Fruit fly (Drosophila melanogaster): Measurements from ENCODE around the gene CG13005.
A peak's percentile ranks its signal among the peaks of the same experiment; 100 is the strongest.

CG13005 gene

dm6 chrX:16772882-16773827, 30.3 kb upstream of the CG13005 start (continued):
- TF ChIP-seq tup (GFP tag; optimal IDR thresholded peaks at IDR 0.05): peak; percentile 23
- TF ChIP-seq crol (GFP tag; IDR thresholded peaks at IDR 0.05): peak; percentile 27; the same call in 1 of the 2 replicates
- TF ChIP-seq CG13424 (tag; optimal IDR thresholded peaks at IDR 0.05): peak; percentile 51
- peak; percentile 72 for TF ChIP-seq CG4424 (GFP tag; optimal IDR thresholded peaks at IDR 0.05)
- TF ChIP-seq chm (GFP tag; IDR thresholded peaks at IDR 0.05): peak; percentile 81; the same call in 1 of the 2 replicates
- no peak for TF ChIP-seq CG9817 (tag; optimal IDR thresholded peaks at IDR 0.05)
- TF ChIP-seq CG18764 (GFP tag; optimal IDR thresholded peaks at IDR 0.05): peak; percentile 31
- peak; percentile 58 for TF ChIP-seq CG31441 (GFP tag; IDR thresholded peaks at IDR 0.05)
- peak; percentile 78 for TF ChIP-seq gce (GFP tag; IDR thresholded peaks at IDR 0.05)
- no peak for TF ChIP-seq CG34224 (GFP tag; IDR thresholded peaks at IDR 0.05; ENCODE audit: partially characterized antibody)
- TF ChIP-seq CG15011 (GFP tag; optimal IDR thresholded peaks at IDR 0.05): no peak
- peak; percentile 39; the same call in 1 of the 2 replicates for TF ChIP-seq CG9215 (GFP tag; IDR thresholded peaks at IDR 0.05)
- peak; percentile 89 for TF ChIP-seq zfh1 (GFP tag; IDR thresholded peaks at IDR 0.05)
- TF ChIP-seq CG14710 (tag; optimal IDR thresholded peaks at IDR 0.05): peak; percentile 64
- no peak for TF ChIP-seq CG7372 (GFP tag; IDR thresholded peaks at IDR 0.05)
- TF ChIP-seq CG8944 (GFP tag; optimal IDR thresholded peaks at IDR 0.05): peak; percentile 9
- TF ChIP-seq eve (GFP tag; optimal IDR thresholded peaks at IDR 0.05): peak; percentile 1 to 62
- TF ChIP-seq CG2129 (GFP tag; IDR thresholded peaks at IDR 0.05; ENCODE audit: partially characterized antibody): no peak
- peak; percentile 44 for TF ChIP-seq Max (GFP tag; optimal IDR thresholded peaks at IDR 0.05)
- TF ChIP-seq CG6654 (GFP tag; optimal IDR thresholded peaks at IDR 0.05): no peak
- peak; percentile 12 for TF ChIP-seq NC2β (GFP tag; optimal IDR thresholded peaks at IDR 0.05)
- TF ChIP-seq CG14441 (GFP tag; IDR thresholded peaks at IDR 0.05): peak; percentile 52
- no peak for TF ChIP-seq seq (GFP tag; IDR thresholded peaks at IDR 0.05)
- TF ChIP-seq gfzf (GFP tag; optimal IDR thresholded peaks at IDR 0.05): no peak
- TF ChIP-seq CG7786 (GFP tag; optimal IDR thresholded peaks at IDR 0.05): peak; percentile 39
- peak; percentile 9 for TF ChIP-seq trem (tag; optimal IDR thresholded peaks at IDR 0.05)
- TF ChIP-seq NK7.1 (GFP tag; optimal IDR thresholded peaks at IDR 0.05): peak; percentile 7
- TF ChIP-seq CG7556 (GFP tag; optimal IDR thresholded peaks at IDR 0.05): peak; percentile 17
- no peak for TF ChIP-seq Dip2 (GFP tag; IDR thresholded peaks at IDR 0.05)
- no peak for TF ChIP-seq CG13123 (GFP tag; optimal IDR thresholded peaks at IDR 0.05)
- TF ChIP-seq abd-A (tag; optimal IDR thresholded peaks at IDR 0.05): no peak
- TF ChIP-seq dimm (GFP tag; IDR thresholded peaks at IDR 0.05): peak; percentile 27; the same call in 1 of the 2 replicates
- TF ChIP-seq bcd (GFP tag; optimal IDR thresholded peaks at IDR 0.05): peak; percentile 36
- TF ChIP-seq fd96Cb (tag; optimal IDR thresholded peaks at IDR 0.05): peak; percentile 59
- TF ChIP-seq Hr78 (GFP tag; optimal IDR thresholded peaks at IDR 0.05): peak in 1 of 2 experiments; percentile 29
- TF ChIP-seq CG15073 (GFP tag; optimal IDR thresholded peaks at IDR 0.05): no peak
- TF ChIP-seq h (optimal IDR thresholded peaks at IDR 0.05): no peak
- peak; percentile 28 for TF ChIP-seq CG8089 (GFP tag; optimal IDR thresholded peaks at IDR 0.05)
- TF ChIP-seq lmd (GFP tag; IDR thresholded peaks at IDR 0.05): peak; percentile 65
- TF ChIP-seq sima (GFP tag; optimal IDR thresholded peaks at IDR 0.05): peak; percentile 18
- peak; percentile 15 for TF ChIP-seq CG1647 (GFP tag; optimal IDR thresholded peaks at IDR 0.05)
- TF ChIP-seq phol (tag; optimal IDR thresholded peaks at IDR 0.05): peak; percentile 64
- no peak for TF ChIP-seq tna (GFP tag; IDR thresholded peaks at IDR 0.05; ENCODE audit: partially characterized antibody)
- TF ChIP-seq CG11723 (GFP tag; optimal IDR thresholded peaks at IDR 0.05): no peak
- TF ChIP-seq CG17186 (GFP tag; optimal IDR thresholded peaks at IDR 0.05): no peak
- peak; percentile 58; the same call in 1 of the 2 replicates for TF ChIP-seq ranshi (GFP tag; IDR thresholded peaks at IDR 0.05)
- no peak for TF ChIP-seq schlank (tag; optimal IDR thresholded peaks at IDR 0.05)
- no peak for TF ChIP-seq CHES-1-like (GFP tag; optimal IDR thresholded peaks at IDR 0.05)
- TF ChIP-seq CG13894 (tag; optimal IDR thresholded peaks at IDR 0.05): no peak

Data from whole organism, embryonic.